Fruit fly (Drosophila melanogaster): Measurements from ENCODE around the gene RapGAP1.

DNA sequence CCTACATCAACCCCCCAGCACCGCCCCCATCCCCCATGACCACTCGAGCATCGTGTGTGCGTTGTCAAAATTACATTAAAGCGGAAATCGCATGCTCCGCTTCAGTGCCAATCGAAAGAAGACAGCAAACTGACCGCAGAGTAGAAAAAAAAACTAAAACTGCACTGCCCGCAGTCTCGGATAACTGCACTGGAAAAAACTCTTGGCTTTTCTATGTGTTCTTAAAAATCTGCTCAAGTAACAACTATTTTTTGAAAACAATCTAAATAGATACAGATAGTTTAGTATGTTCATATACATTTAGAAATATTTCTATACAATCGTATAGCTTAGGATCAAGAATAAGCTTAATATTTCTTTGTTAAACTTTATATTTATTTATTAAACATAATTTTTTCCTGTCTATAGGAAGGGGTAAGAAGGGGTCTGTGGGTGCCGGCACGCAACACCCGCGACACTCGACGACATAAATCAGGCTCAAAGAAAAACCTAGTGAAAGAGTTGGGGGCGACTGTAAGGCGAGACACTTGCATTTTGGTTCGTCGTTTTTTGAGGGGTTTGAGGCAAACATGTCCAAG lies 2.0 kb upstream of the RapGAP1 start:
- no peak for TF ChIP-seq psq (optimal IDR thresholded peaks at IDR 0.05)
- TF ChIP-seq usp (GFP tag; optimal IDR thresholded peaks at IDR 0.05): no peak
- no peak for TF ChIP-seq pan (optimal IDR thresholded peaks at IDR 0.05)
- no peak for TF ChIP-seq Dll (optimal IDR thresholded peaks at IDR 0.05)
- TF ChIP-seq CG8478 (optimal IDR thresholded peaks at IDR 0.05): no peak
- no peak for TF ChIP-seq EcR (GFP tag; optimal IDR thresholded peaks at IDR 0.05)

Data from whole organism.